Worm (Caenorhabditis elegans) whole organism, L4 larva: ENCODE results near the gene cyp-13B1.

Experiments used
- aly-2 ChIP-seq: sonication (generic microtip); optimal IDR thresholded peaks from 2 replicates; lab custom pipeline; 2018; ENCODE audit warnings: missing biosample characterization, missing genetic modification characterization
- egl-27 ChIP-seq: sonication (generic microtip); optimal IDR thresholded peaks from 3 replicates; lab custom pipeline; 2017; ENCODE audit warnings: missing biosample characterization, missing genetic modification reagents, missing genetic modification characterization
- lin-39 ChIP-seq: fragments of 150-350 bp; optimal IDR thresholded peaks from 2 replicates; lab custom pipeline; 2014; ENCODE audit warnings: missing biosample characterization, missing genetic modification reagents, missing genetic modification characterization
- madf-9 ChIP-seq: fragments of 200-800 bp; sonication (Bioruptor generic); conservative IDR thresholded peaks from 2 replicates; pipeline ENCODE4 v1.3.6; 2022; ENCODE audit warnings: missing genetic modification reagents, missing genetic modification characterization, missing compliant biosample characterization
- nhr-237 ChIP-seq: sonication (generic microtip); optimal IDR thresholded peaks from 2 replicates; lab custom pipeline; 2017; ENCODE audit warnings: missing biosample characterization, missing genetic modification characterization
- pqm-1 ChIP-seq: sonication (generic microtip); optimal IDR thresholded peaks from 2 replicates; lab custom pipeline; 2017; ENCODE audit warnings: missing biosample characterization, missing genetic modification characterization
- skn-1 ChIP-seq: fragments of 150-350 bp; optimal IDR thresholded peaks from 2 replicates; lab custom pipeline; 2014; ENCODE audit warnings: missing biosample characterization, missing genetic modification characterization
- snpc-4 ChIP-seq: fragments of 150-350 bp; optimal IDR thresholded peaks from 2 replicates; lab custom pipeline; 2014; ENCODE audit warnings: missing biosample characterization, missing genetic modification characterization
- unc-39 ChIP-seq: sonication (generic microtip); optimal IDR thresholded peaks from 2 replicates; lab custom pipeline; 2017; ENCODE audit warnings: missing biosample characterization, missing genetic modification characterization
- unc-62 ChIP-seq, 3 experiments: fragments of 150-350 bp in 1 of 3; sonication (generic microtip); optimal IDR thresholded peaks in 2 of 3; peaks in 1 of 3; 1 replicate in 1 of 3; 2 replicates in 2 of 3; lab custom pipeline; 2014 to 2017; ENCODE audit warnings: missing biosample characterization in 3 of 3, missing genetic modification characterization in 3 of 3, missing genetic modification reagents in 3 of 3, missing genotype in 1 of 3
- ztf-7 ChIP-seq: fragments of 150-350 bp; optimal IDR thresholded peaks from 2 replicates; lab custom pipeline; 2014; ENCODE audit warnings: missing biosample characterization, missing genetic modification characterization

DNA sequence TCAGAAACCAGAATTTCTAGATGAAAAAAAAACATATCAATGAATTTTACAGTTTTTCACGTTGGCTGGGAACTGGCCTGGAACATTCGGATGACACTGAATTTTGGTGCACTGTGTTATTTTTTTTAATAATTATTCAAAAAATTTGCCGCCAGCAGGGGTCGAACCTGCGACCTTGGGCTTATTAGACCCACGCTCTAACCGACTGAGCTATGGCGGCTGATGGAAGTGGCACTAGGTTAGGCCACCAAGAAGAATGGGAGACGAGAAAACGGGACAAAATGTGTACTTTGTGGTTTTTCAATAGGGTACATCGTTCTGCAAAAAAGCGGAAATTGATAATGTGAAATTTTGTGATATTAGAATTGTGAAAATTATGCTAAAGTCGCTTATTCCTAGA lies 5.5 kb upstream of the cyp-13B1 start:
- TF ChIP-seq lin-39 (tag; lab: Kevin White, UChicago) (no peak), madf-9 (GFP tag; lab: Robert Waterston, UW) (0 out of 2 replicates have a peak, but pooled peaks have one; percentile 38), pqm-1 (no peak), unc-62 (GFP tag; optimal IDR thresholded peaks at IDR 0.05 in 1 of 2; lab: Kevin White, UChicago) (no peak), unc-62 (tag; optimal IDR thresholded peaks at IDR 0.05; lab: Kevin White, UChicago) (no peak), aly-2 (no peak), nhr-237 (tag; lab: Kevin White, UChicago) (no peak), skn-1 (tag; lab: Kevin White, UChicago) (no peak), unc-39 (tag; lab: Kevin White, UChicago) (no peak), ztf-7 (tag; lab: Kevin White, UChicago) (no peak), egl-27 (tag; lab: Kevin White, UChicago) (no peak), snpc-4 (tag; lab: Kevin White, UChicago) (no peak)
